Fruit fly (Drosophila melanogaster) whole organism, wandering third instar larva: Measurements from ENCODE around the gene Rab35.

ENCODE experiments used
- Abd-B ChIP-seq: fragments of >200 bp; optimal IDR thresholded peaks from 2 replicates; lab custom pipeline; 2017; ENCODE audit warnings: missing biosample characterization, missing genetic modification characterization
- CG32264 ChIP-seq: fragments of 200-800 bp; sonication (Bioruptor generic); optimal IDR thresholded peaks from 2 replicates; lab custom pipeline; 2016; ENCODE audit warnings: missing biosample characterization, missing genetic modification characterization
- CG9705 ChIP-seq: fragments of 200-800 bp; sonication (Bioruptor generic); optimal IDR thresholded peaks from 2 replicates; lab custom pipeline; 2018; ENCODE audit warnings: missing biosample characterization, mild to moderate bottlenecking, missing genetic modification characterization
- CrebA ChIP-seq: fragments of 200-800 bp; sonication (Bioruptor generic); optimal IDR thresholded peaks from 2 replicates; lab custom pipeline; 2016; ENCODE audit warnings: missing biosample characterization, mild to moderate bottlenecking, missing genetic modification characterization, borderline replicate concordance
- Dfd ChIP-seq: fragments of >200 bp; optimal IDR thresholded peaks from 2 replicates; lab custom pipeline; 2017; ENCODE audit warnings: missing biosample characterization, missing genetic modification characterization
- Dif ChIP-seq: fragments of 200-275, 200-300 bp; sonication (Bioruptor generic); optimal IDR thresholded peaks from 2 replicates; lab custom pipeline; 2018; ENCODE audit warnings: missing biosample characterization, missing genetic modification characterization; ENCODE audit not compliant: partially characterized antibody
- GATAd ChIP-seq: sonication (Bioruptor generic); optimal IDR thresholded peaks from 2 replicates; lab custom pipeline; 2016; ENCODE audit warnings: missing biosample characterization, missing genetic modification characterization
- HLH106 ChIP-seq: fragments of 200-800 bp; optimal IDR thresholded peaks from 3 replicates; lab custom pipeline; 2019; ENCODE audit warnings: missing biosample characterization, mild to moderate bottlenecking, missing genetic modification characterization, moderate library complexity
- Hnf4 ChIP-seq: fragments of 200-800 bp; sonication (Bioruptor generic); optimal IDR thresholded peaks from 2 replicates; lab custom pipeline; 2016; ENCODE audit warnings: missing biosample characterization, mild to moderate bottlenecking, missing genetic modification characterization
- Hr78 ChIP-seq: fragments of >200 bp; optimal IDR thresholded peaks from 2 replicates; lab custom pipeline; 2017; ENCODE audit warnings: missing biosample characterization, missing genetic modification characterization
- Jra ChIP-seq: sonication (Bioruptor generic); optimal IDR thresholded peaks from 2 replicates; lab custom pipeline; 2016; ENCODE audit warnings: missing biosample characterization, missing genetic modification characterization
- Mio ChIP-seq: sonication (Bioruptor generic); optimal IDR thresholded peaks from 2 replicates; lab custom pipeline; 2016; ENCODE audit warnings: missing biosample characterization, missing genetic modification characterization
- Myc ChIP-seq: fragments of >200 bp; optimal IDR thresholded peaks from 2 replicates; lab custom pipeline; 2017
- OdsH ChIP-seq: fragments of 200-800 bp; sonication (Bioruptor generic); optimal IDR thresholded peaks from 2 replicates; lab custom pipeline; 2016; ENCODE audit warnings: missing biosample characterization, mild to moderate bottlenecking, missing genetic modification characterization
- Rel ChIP-seq, 2 experiments: fragments of 200-800 bp; sonication (Bioruptor generic) in 1 of 2; optimal IDR thresholded peaks; 2 replicates in 1 of 2; 3 replicates in 1 of 2; lab custom pipeline; 2016 to 2019; ENCODE audit warnings: mild to moderate bottlenecking in 2 of 2, missing biosample characterization in 2 of 2, missing genetic modification characterization in 2 of 2, moderate library complexity in 1 of 2
- Sp1 ChIP-seq: fragments of 200-800 bp; sonication (Bioruptor generic); optimal IDR thresholded peaks from 3 replicates; lab custom pipeline; 2019; ENCODE audit warnings: missing biosample characterization, mild to moderate bottlenecking, missing genetic modification characterization, moderate library complexity
- Vsx2 ChIP-seq: fragments of 200-300, 225-300 bp; sonication (Bioruptor generic); optimal IDR thresholded peaks from 2 replicates; lab custom pipeline; 2018; ENCODE audit warnings: missing biosample characterization, missing genetic modification characterization; ENCODE audit not compliant: partially characterized antibody
- brk ChIP-seq: fragments of 200-800 bp; sonication (Bioruptor generic); optimal IDR thresholded peaks from 2 replicates; lab custom pipeline; 2016; ENCODE audit warnings: missing biosample characterization, mild to moderate bottlenecking, missing genetic modification characterization
- dl ChIP-seq, 2 experiments: fragments of 175-275, 200-275 bp in 1 of 2; fragments of 200-275 bp in 1 of 2; sonication (Bioruptor generic); optimal IDR thresholded peaks; lab custom pipeline; 2018; ENCODE audit warnings: mild to moderate bottlenecking in 2 of 2, missing biosample characterization in 2 of 2, missing genetic modification characterization in 2 of 2, moderate library complexity in 2 of 2; ENCODE audit not compliant: partially characterized antibody in 2 of 2, insufficient read depth in 1 of 2
- dsf ChIP-seq: sonication (Bioruptor generic); optimal IDR thresholded peaks from 2 replicates; lab custom pipeline; 2016; ENCODE audit warnings: missing biosample characterization, missing genetic modification characterization, borderline replicate concordance
- foxo ChIP-seq, 2 experiments: fragments of 200-800 bp; sonication (Bioruptor generic); optimal IDR thresholded peaks; 2 replicates in 1 of 2; 3 replicates in 1 of 2; lab custom pipeline; 2016 to 2017; ENCODE audit warnings: missing biosample characterization in 2 of 2, missing genetic modification characterization in 2 of 2
- fru ChIP-seq: fragments of 200-800 bp; sonication (Bioruptor generic); optimal IDR thresholded peaks from 3 replicates; lab custom pipeline; 2016; ENCODE audit warnings: missing biosample characterization, mild to moderate bottlenecking, missing genetic modification characterization
- h ChIP-seq: fragments of 200-800 bp; sonication (Bioruptor generic); optimal IDR thresholded peaks from 3 replicates; lab custom pipeline; 2016; ENCODE audit warnings: missing biosample characterization, mild to moderate bottlenecking, missing genetic modification characterization
- jim ChIP-seq: fragments of 175-275, 200-325 bp; sonication (Bioruptor generic); optimal IDR thresholded peaks from 2 replicates; lab custom pipeline; 2016; ENCODE audit warnings: missing biosample characterization, mild to moderate bottlenecking, missing genetic modification characterization
- lola ChIP-seq: fragments of >200 bp; optimal IDR thresholded peaks from 2 replicates; lab custom pipeline; 2017; ENCODE audit warnings: missing biosample characterization, missing genetic modification characterization
- pan ChIP-seq: fragments of >200 bp; optimal IDR thresholded peaks from 2 replicates; lab custom pipeline; 2017
- psq ChIP-seq: fragments of 200-800 bp; sonication (Bioruptor generic); optimal IDR thresholded peaks from 3 replicates; lab custom pipeline; 2017; ENCODE audit warnings: missing biosample characterization, mild to moderate bottlenecking, missing genetic modification characterization, moderate library complexity
- rgr ChIP-seq: fragments of 200-800 bp; sonication (Bioruptor generic); optimal IDR thresholded peaks from 3 replicates; lab custom pipeline; 2016; ENCODE audit warnings: missing biosample characterization, mild to moderate bottlenecking, missing genetic modification characterization
- sage ChIP-seq: fragments of 200-800 bp; sonication (Bioruptor generic); optimal IDR thresholded peaks from 2 replicates; lab custom pipeline; 2016; ENCODE audit warnings: missing biosample characterization, mild to moderate bottlenecking, missing genetic modification characterization
- sv ChIP-seq: fragments of 200-800 bp; sonication (Bioruptor generic); optimal IDR thresholded peaks from 3 replicates; lab custom pipeline; 2016; ENCODE audit warnings: missing biosample characterization, missing genetic modification characterization
- tai ChIP-seq: sonication (Bioruptor generic); optimal IDR thresholded peaks from 2 replicates; lab custom pipeline; 2016; ENCODE audit warnings: missing biosample characterization, missing genetic modification characterization
- usp ChIP-seq: fragments of >200 bp; optimal IDR thresholded peaks from 2 replicates; lab custom pipeline; 2017; ENCODE audit warnings: missing biosample characterization, missing genetic modification characterization
- woc ChIP-seq: sonication (Bioruptor generic); optimal IDR thresholded peaks from 2 replicates; lab custom pipeline; 2016; ENCODE audit warnings: missing biosample characterization, mild to moderate bottlenecking, missing genetic modification characterization

Rab35 gene

dm6 chrX:20173464-20173995 is 13.9 kb upstream of the Rab35 start, which contains the start of gene AnxB10 (continued):
- TF ChIP-seq brk (no peak), woc (GFP tag; lab: Kevin White, UChicago) (peak; percentile 86), rgr (peak; percentile 89), sv (GFP tag; lab: Kevin White, UChicago) (peak; percentile 15), OdsH (GFP tag; lab: Kevin White, UChicago) (peak; percentile 90), Mio (GFP tag; lab: Kevin White, UChicago) (peak; percentile 40), pan (lab: Kevin White, UChicago) (no peak), HLH106 (tag; lab: Kevin White, UChicago) (peak; percentile 91), CG9705 (peak; percentile 85), CG32264 (GFP tag; lab: Kevin White, UChicago) (peak; percentile 70), GATAd (GFP tag; lab: Kevin White, UChicago) (peak; percentile 6), Dif (GFP tag; lab: Kevin White, UChicago) (peak; percentile 37), usp (GFP tag; lab: Kevin White, UChicago) (no peak), dsf (GFP tag; lab: Kevin White, UChicago) (peak; percentile 15)

- TF ChIP-seq CG32264 (GFP tag; lab: Kevin White, UChicago) (no peak), Hr78 (GFP tag; lab: Kevin White, UChicago) (no peak), Dif (GFP tag; lab: Kevin White, UChicago) (no peak), CrebA (no peak), Sp1 (GFP tag; lab: Kevin White, UChicago) (no peak), fru (no peak), woc (GFP tag; lab: Kevin White, UChicago) (peak; percentile 16), HLH106 (tag; lab: Kevin White, UChicago) (peak; percentile 55), h (GFP tag; lab: Kevin White, UChicago) (peak; percentile 21), sage (GFP tag; lab: Kevin White, UChicago) (no peak), Rel (GFP tag; optimal IDR thresholded peaks at IDR 0.05; lab: Kevin White, UChicago) (no peak), Rel (tag; optimal IDR thresholded peaks at IDR 0.05; lab: Kevin White, UChicago) (peak; percentile 13), Vsx2 (GFP tag; lab: Kevin White, UChicago) (no peak), Hnf4 (GFP tag; lab: Kevin White, UChicago) (peak; percentile 45), sv (GFP tag; lab: Kevin White, UChicago) (no peak), Dfd (GFP tag; lab: Kevin White, UChicago) (no peak), psq (GFP tag; lab: Kevin White, UChicago) (no peak), lola (GFP tag; lab: Kevin White, UChicago) (no peak), dsf (GFP tag; lab: Kevin White, UChicago) (no peak), Abd-B (GFP tag; lab: Kevin White, UChicago) (no peak), usp (GFP tag; lab: Kevin White, UChicago) (no peak), GATAd (GFP tag; lab: Kevin White, UChicago) (no peak), Jra (GFP tag; lab: Kevin White, UChicago) (peak; percentile 4), rgr (no peak), dl (GFP tag; optimal IDR thresholded peaks at IDR 0.05; lab: Kevin White, UChicago; ENCODE audit: insufficient read depth in 1 of 2, partially characterized antibody in 2 of 2) (no peak), CG9705 (peak; percentile 26)
Measured at dm6 chrX:20169898-20170297, 10.2 kb upstream of the Rab35 start, which contains the start of the genes CG9581 and CG9578. TSS of gene CG9581 (minus strand) at chrX:20169981. TSS of gene CG9578 (plus strand) at chrX:20170222.

- TF ChIP-seq Myc (lab: Kevin White, UChicago) (no peak), brk (no peak), GATAd (GFP tag; lab: Kevin White, UChicago) (peak; percentile 83), Abd-B (GFP tag; lab: Kevin White, UChicago) (no peak), Hr78 (GFP tag; lab: Kevin White, UChicago) (no peak), tai (GFP tag; lab: Kevin White, UChicago) (no peak), dsf (GFP tag; lab: Kevin White, UChicago) (no peak), Hnf4 (GFP tag; lab: Kevin White, UChicago) (peak; percentile 87), lola (GFP tag; lab: Kevin White, UChicago) (no peak), jim (no peak), foxo (GFP tag; optimal IDR thresholded peaks at IDR 0.05; lab: Kevin White, UChicago) (no peak), Sp1 (GFP tag; lab: Kevin White, UChicago) (peak; percentile 23), Rel (GFP tag; optimal IDR thresholded peaks at IDR 0.05; lab: Kevin White, UChicago) (no peak), Rel (tag; optimal IDR thresholded peaks at IDR 0.05; lab: Kevin White, UChicago) (peak; percentile 18), OdsH (GFP tag; lab: Kevin White, UChicago) (no peak), CG32264 (GFP tag; lab: Kevin White, UChicago) (no peak), h (GFP tag; lab: Kevin White, UChicago) (no peak), HLH106 (tag; lab: Kevin White, UChicago) (no peak), CrebA (no peak), Dfd (GFP tag; lab: Kevin White, UChicago) (no peak)
Measured at dm6 chrX:20166484-20167038, 6.9 kb upstream of the Rab35 start, which contains the start of gene CG9577. TSS of gene CG9577 (plus strand) at chrX:20166673.
